Fruit fly (Drosophila melanogaster) whole organism: ENCODE measurements around the gene CG14515.

Source experiments
- CG8478 ChIP-seq: fragments of >200 bp; optimal IDR thresholded peaks from 2 replicates; lab custom pipeline; 2018; ENCODE audit warnings: inconsistent platforms
- Dll ChIP-seq: fragments of >200 bp; optimal IDR thresholded peaks from 2 replicates; lab custom pipeline; 2017
- EcR ChIP-seq, 2 experiments: fragments of >200 bp; optimal IDR thresholded peaks; 2 replicates each; lab custom pipeline; 2017; ENCODE audit warnings: missing biosample characterization in 2 of 2, missing genetic modification characterization in 2 of 2, missing genetic modification reagents in 2 of 2
- pan ChIP-seq: fragments of >200 bp; optimal IDR thresholded peaks from 2 replicates; lab custom pipeline; 2017
- psq ChIP-seq: fragments of >200 bp; optimal IDR thresholded peaks from 2 replicates; lab custom pipeline; 2017
- usp ChIP-seq: fragments of >200 bp; optimal IDR thresholded peaks from 2 replicates; lab custom pipeline; 2017; ENCODE audit warnings: missing biosample characterization, missing genetic modification characterization, mixed read lengths

CG14515 gene

dm6 chr3R:29196967-29197611, at the start of gene CG14515:
Gene CG14515, plus strand, starts transcription at chr3R:29197556.
- TF ChIP-seq pan (lab: Kevin White, UChicago), result no peak
- TF ChIP-seq usp, result no peak
- TF ChIP-seq Dll (lab: Kevin White, UChicago), result no peak
- TF ChIP-seq CG8478 (lab: Kevin White, UChicago), result no peak
- TF ChIP-seq psq (lab: Kevin White, UChicago), result no peak
- TF ChIP-seq EcR (GFP tag; optimal IDR thresholded peaks at IDR 0.05; lab: Kevin White, UChicago), result no peak

dm6 chr3R:29148072-29148471, 49.3 kb upstream of the CG14515 start, which contains the start of the genes CG11882 and Pglym78:
Gene CG11882, minus strand, starts transcription at chr3R:29148172.
Gene Pglym78, plus strand, starts transcription at chr3R:29148248.
- TF ChIP-seq CG8478 (lab: Kevin White, UChicago) (no peak), Dll (lab: Kevin White, UChicago) (no peak), pan (lab: Kevin White, UChicago) (no peak), psq (lab: Kevin White, UChicago) (no peak), usp (no peak), EcR (GFP tag; optimal IDR thresholded peaks at IDR 0.05; lab: Kevin White, UChicago) (no peak)

- no peak for TF ChIP-seq Dll (lab: Kevin White, UChicago)
These were observed 45.7 kb upstream of the CG14515 start, which contains the start of gene eIF2D for dm6 chr3R:29151621-29152092. Gene eIF2D, minus strand, starts transcription at chr3R:29151794.

- TF ChIP-seq psq (lab: Kevin White, UChicago) (no peak), pan (lab: Kevin White, UChicago) (no peak), Dll (lab: Kevin White, UChicago) (no peak), EcR (GFP tag; optimal IDR thresholded peaks at IDR 0.05; lab: Kevin White, UChicago) (no peak), CG8478 (lab: Kevin White, UChicago) (no peak), usp (no peak)
These were observed 44.1 kb upstream of the CG14515 start, which contains the start of the genes Slbp and Rpn2 for dm6 chr3R:29153197-29153644. Gene Slbp, minus strand, starts transcription at chr3R:29153266. Gene Rpn2, plus strand, starts transcription at chr3R:29153524.

dm6 chr3R:29157418-29158398, 39.6 kb upstream of the CG14515 start, which contains the start of gene rdog:
Gene rdog, plus strand, starts transcription at chr3R:29158122.
- TF ChIP-seq pan (lab: Kevin White, UChicago) (peak; percentile 97), psq (lab: Kevin White, UChicago) (no peak)

dm6 chr3R:29158721-29159120, 38.6 kb upstream of the CG14515 start:
- TF ChIP-seq EcR (GFP tag; optimal IDR thresholded peaks at IDR 0.05; lab: Kevin White, UChicago) (no peak), psq (lab: Kevin White, UChicago) (no peak), Dll (lab: Kevin White, UChicago) (no peak), pan (lab: Kevin White, UChicago) (no peak), usp (no peak), CG8478 (lab: Kevin White, UChicago) (no peak)

dm6 chr3R:29159620-29160019, 37.7 kb upstream of the CG14515 start:
- TF ChIP-seq psq (lab: Kevin White, UChicago), result no peak
- TF ChIP-seq usp, result no peak
- TF ChIP-seq CG8478 (lab: Kevin White, UChicago), result no peak
- no peak for TF ChIP-seq pan (lab: Kevin White, UChicago)
- TF ChIP-seq EcR (GFP tag; optimal IDR thresholded peaks at IDR 0.05; lab: Kevin White, UChicago), result no peak
- no peak for TF ChIP-seq Dll (lab: Kevin White, UChicago)

dm6 chr3R:29164930-29165693, 32.2 kb upstream of the CG14515 start, which contains the start of gene CG11898:
Gene CG11898, plus strand, starts transcription at chr3R:29165643.
- TF ChIP-seq pan (lab: Kevin White, UChicago) (no peak), psq (lab: Kevin White, UChicago) (no peak), usp (no peak), EcR (GFP tag; optimal IDR thresholded peaks at IDR 0.05; lab: Kevin White, UChicago) (no peak), CG8478 (lab: Kevin White, UChicago) (no peak)

dm6 chr3R:29190984-29191383, 6.4 kb upstream of the CG14515 start:
- TF ChIP-seq psq (lab: Kevin White, UChicago), result no peak
- TF ChIP-seq Dll (lab: Kevin White, UChicago), result no peak
- no peak for TF ChIP-seq pan (lab: Kevin White, UChicago)
- no peak for TF ChIP-seq EcR (GFP tag; optimal IDR thresholded peaks at IDR 0.05; lab: Kevin White, UChicago)
- no peak for TF ChIP-seq CG8478 (lab: Kevin White, UChicago)
- no peak for TF ChIP-seq usp

dm6 chr3R:29194957-29195356, 2.4 kb upstream of the CG14515 start, which contains the start of gene jus:
Gene jus, minus strand, starts transcription at chr3R:29194994.
- TF ChIP-seq pan (lab: Kevin White, UChicago), result no peak
- no peak for TF ChIP-seq CG8478 (lab: Kevin White, UChicago)
- TF ChIP-seq Dll (lab: Kevin White, UChicago), result no peak
- no peak for TF ChIP-seq usp
- TF ChIP-seq EcR (GFP tag; optimal IDR thresholded peaks at IDR 0.05; lab: Kevin White, UChicago), result no peak

- TF ChIP-seq CG8478 (lab: Kevin White, UChicago) (no peak), pan (lab: Kevin White, UChicago) (no peak), usp (no peak), psq (lab: Kevin White, UChicago) (no peak), Dll (lab: Kevin White, UChicago) (no peak), EcR (GFP tag; optimal IDR thresholded peaks at IDR 0.05; lab: Kevin White, UChicago) (no peak)
These were observed 943 bp downstream of the CG14515 start for dm6 chr3R:29198299-29198698.
